Worm (Caenorhabditis elegans) whole organism, L2 larva: ENCODE data around the gene npr-12.

ENCODE experiments used
- aly-2 ChIP-seq: fragments of 150-350 bp; optimal IDR thresholded peaks from 2 replicates; lab custom pipeline; 2014; ENCODE audit warnings: missing biosample characterization, missing genetic modification characterization
- blmp-1 ChIP-seq: sonication (generic microtip); optimal IDR thresholded peaks from 2 replicates; lab custom pipeline; 2017; ENCODE audit warnings: missing genetic modification characterization, mild to moderate bottlenecking, missing compliant biosample characterization, antibody characterized with exemption, moderate library complexity; ENCODE audit not compliant: insufficient read depth
- elt-1 ChIP-seq: fragments of 150-350 bp; optimal IDR thresholded peaks from 2 replicates; lab custom pipeline; 2014; ENCODE audit warnings: missing biosample characterization, missing genetic modification characterization
- elt-3 ChIP-seq: sonication (generic microtip); optimal IDR thresholded peaks from 2 replicates; lab custom pipeline; 2017; ENCODE audit warnings: missing biosample characterization, missing genetic modification characterization
- lin-11 ChIP-seq: fragments of 150-350 bp; sonication (generic microtip); optimal IDR thresholded peaks from 2 replicates; lab custom pipeline; 2014; ENCODE audit warnings: missing biosample characterization, missing genetic modification characterization, inconsistent platforms, mixed read lengths
- lin-13 ChIP-seq: fragments of 150-350 bp; optimal IDR thresholded peaks from 2 replicates; lab custom pipeline; 2014; ENCODE audit warnings: missing biosample characterization, missing genetic modification reagents, missing genetic modification characterization
- nhr-21 ChIP-seq: fragments of 150-350 bp; optimal IDR thresholded peaks from 2 replicates; lab custom pipeline; 2014; ENCODE audit warnings: missing biosample characterization, missing genetic modification characterization
- nhr-6 ChIP-seq: fragments of 150-350 bp; optimal IDR thresholded peaks from 2 replicates; lab custom pipeline; 2014; ENCODE audit warnings: missing biosample characterization, missing genetic modification characterization
- nhr-77 ChIP-seq: fragments of 150-350 bp; optimal IDR thresholded peaks from 2 replicates; lab custom pipeline; 2014; ENCODE audit warnings: missing biosample characterization, missing genetic modification characterization
- peb-1 ChIP-seq: fragments of 150-350 bp; optimal IDR thresholded peaks from 2 replicates; lab custom pipeline; 2014; ENCODE audit warnings: missing biosample characterization, missing genetic modification characterization
- skn-1 ChIP-seq: sonication (generic microtip); optimal IDR thresholded peaks from 2 replicates; lab custom pipeline; 2017; ENCODE audit warnings: missing biosample characterization, missing genetic modification characterization
- ztf-1 ChIP-seq: fragments of 200-800 bp; sonication (Bioruptor generic); conservative IDR thresholded peaks from 2 replicates; pipeline ENCODE4 v1.3.6; 2022; ENCODE audit warnings: missing genetic modification characterization, missing compliant biosample characterization
- ztf-11 ChIP-seq: sonication (generic microtip); optimal IDR thresholded peaks from 2 replicates; lab custom pipeline; 2017; ENCODE audit warnings: missing biosample characterization, missing genetic modification characterization

DNA sequence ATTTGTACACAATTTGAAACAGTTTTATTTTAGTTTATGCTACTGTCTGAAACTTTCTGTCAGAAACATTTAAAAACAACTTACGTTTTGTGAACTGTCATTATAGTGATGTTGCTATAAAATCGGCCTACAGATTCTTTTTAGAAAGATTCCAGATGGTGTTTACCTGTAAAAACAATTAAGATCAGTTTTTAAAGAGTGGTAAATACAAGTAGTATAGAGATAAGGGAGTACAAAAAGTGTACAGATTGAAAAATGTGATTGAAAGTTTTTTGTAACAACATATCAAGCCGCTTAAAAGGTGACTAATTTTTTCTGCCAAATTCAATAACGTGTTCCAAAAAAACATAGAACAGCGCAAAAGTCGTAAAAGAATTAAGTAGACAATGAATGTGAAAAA lies at the start of gene npr-12:
- TF ChIP-seq ztf-1 (GFP tag; lab: Robert Waterston, UW) (no peak), nhr-6 (tag; lab: Kevin White, UChicago) (no peak), skn-1 (tag; lab: Kevin White, UChicago) (no peak), aly-2 (tag; lab: Kevin White, UChicago) (no peak), nhr-21 (tag; lab: Kevin White, UChicago) (no peak), nhr-77 (tag; lab: Kevin White, UChicago) (no peak), lin-11 (tag; lab: Kevin White, UChicago) (no peak), blmp-1 (tag; lab: Kevin White, UChicago) (no peak), elt-1 (tag; lab: Kevin White, UChicago) (no peak), elt-3 (tag; lab: Kevin White, UChicago) (no peak), peb-1 (no peak), lin-13 (GFP tag; lab: Kevin White, UChicago) (no peak), ztf-11 (tag; lab: Kevin White, UChicago) (no peak)
